Worm (Caenorhabditis elegans): ENCODE measurements around the gene srbc-22.

DNA sequence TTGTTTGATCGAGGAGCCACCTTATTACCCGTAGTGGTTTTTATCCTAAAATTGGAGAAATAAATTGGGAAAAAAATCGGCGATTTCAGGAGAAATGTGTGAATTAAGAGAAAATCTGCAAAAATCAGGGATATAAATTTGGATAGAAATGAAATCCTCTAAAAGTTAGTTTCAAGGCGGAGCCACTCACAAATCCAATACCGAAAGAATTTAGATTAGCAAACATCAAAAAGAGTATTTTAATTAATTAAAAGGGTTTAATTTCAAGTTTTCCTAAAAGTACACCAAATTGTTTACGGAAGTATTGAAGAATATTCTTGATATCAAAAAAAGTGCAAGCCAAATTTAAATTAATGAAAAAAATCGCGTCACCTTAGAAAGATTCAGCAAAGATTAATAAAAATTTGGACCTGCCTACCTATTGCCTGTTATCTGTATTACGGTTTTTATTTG is 35.0 kb upstream of the srbc-22 start, which contains the start of gene F22F7.8:
- TF ChIP-seq Y48G9A.11 (GFP tag; IDR thresholded peaks at IDR 0.05): no peak
- TF ChIP-seq lsy-2 (tag; optimal IDR thresholded peaks at IDR 0.05): no peak
- TF ChIP-seq skn-1 (tag; optimal IDR thresholded peaks at IDR 0.05): no peak
- TF ChIP-seq ceh-28 (tag; optimal IDR thresholded peaks at IDR 0.05): no peak
- no peak for TF ChIP-seq ama-1 (optimal IDR thresholded peaks at IDR 0.05)
- no peak for TF ChIP-seq ztf-11 (tag; optimal IDR thresholded peaks at IDR 0.05)
- TF ChIP-seq ceh-82 (tag; optimal IDR thresholded peaks at IDR 0.05): no peak
- TF ChIP-seq nhr-41 (GFP tag; IDR thresholded peaks at IDR 0.05): no peak
- TF ChIP-seq ceh-62 (tag; optimal IDR thresholded peaks at IDR 0.05): no peak

All from whole organism, L4 larva.